Fruit fly (Drosophila melanogaster): ENCODE measurements around the gene Vps16A.

Vps16A gene

dm6 chr3R:9250868-9251267 is 16.0 kb upstream of the Vps16A start (continued):
- TF ChIP-seq CG12219 (GFP tag; optimal IDR thresholded peaks at IDR 0.05) = peak; percentile 20
- peak; percentile 34 for TF ChIP-seq CG18262 (tag; optimal IDR thresholded peaks at IDR 0.05)
- TF ChIP-seq cas (GFP tag; IDR thresholded peaks at IDR 0.05) = no peak
- TF ChIP-seq CG14014 (GFP tag; IDR thresholded peaks at IDR 0.05) = no peak
- TF ChIP-seq btn (GFP tag; optimal IDR thresholded peaks at IDR 0.05) = no peak
- no peak for TF ChIP-seq Vsx1 (GFP tag; optimal IDR thresholded peaks at IDR 0.05)
- TF ChIP-seq B-H1 (GFP tag; IDR thresholded peaks at IDR 0.05) = no peak
- TF ChIP-seq Ptx1 (GFP tag; IDR thresholded peaks at IDR 0.05) = peak; percentile 39
- peak; percentile 27 for TF ChIP-seq CG2875 (GFP tag; optimal IDR thresholded peaks at IDR 0.05)
- TF ChIP-seq esg (GFP tag; conservative IDR thresholded peaks at IDR 0.05) = peak; percentile 19; the same call in 1 of the 2 replicates
- no peak for TF ChIP-seq CG13287 (GFP tag; IDR thresholded peaks at IDR 0.05; ENCODE audit: partially characterized antibody)
- TF ChIP-seq Atf3 (GFP tag; optimal IDR thresholded peaks at IDR 0.05) = peak; percentile 27
- TF ChIP-seq CkIIα-i1 (GFP tag; IDR thresholded peaks at IDR 0.05) = no peak
- peak; percentile 11 for TF ChIP-seq chn (GFP tag; optimal IDR thresholded peaks at IDR 0.05)
- no peak for TF ChIP-seq CG9727 (GFP tag; optimal IDR thresholded peaks at IDR 0.05)
- TF ChIP-seq CG4282 (GFP tag; optimal IDR thresholded peaks at IDR 0.05) = no peak
- TF ChIP-seq phol (tag; optimal IDR thresholded peaks at IDR 0.05) = peak; percentile 31
- no peak for TF ChIP-seq gsb-n (tag; optimal IDR thresholded peaks at IDR 0.05)
- TF ChIP-seq Max (GFP tag; optimal IDR thresholded peaks at IDR 0.05) = no peak
- peak; percentile 39 for TF ChIP-seq CG17829 (tag; optimal IDR thresholded peaks at IDR 0.05)
- peak; percentile 52 for TF ChIP-seq vvl (GFP tag; IDR thresholded peaks at IDR 0.05)
- TF ChIP-seq ara (GFP tag; IDR thresholded peaks at IDR 0.05) = peak; percentile 59; the same call in 1 of the 2 replicates
- TF ChIP-seq cwo (GFP tag; optimal IDR thresholded peaks at IDR 0.05) = no peak
- no peak for TF ChIP-seq CG10959 (GFP tag; IDR thresholded peaks at IDR 0.05)
- TF ChIP-seq exex (tag; optimal IDR thresholded peaks at IDR 0.05) = no peak
- 0 out of 2 replicates have a peak, but pooled peaks have one; percentile 22 for TF ChIP-seq Rfx (GFP tag; IDR thresholded peaks at IDR 0.05)

dm6 chr3R:9251543-9251942 is 15.3 kb upstream of the Vps16A start, which contains the start of gene St2:
Gene St2, plus strand, starts transcription at chr3R:9251843.
- no peak for TF ChIP-seq chinmo (GFP tag; IDR thresholded peaks at IDR 0.05; ENCODE audit: partially characterized antibody)
- no peak for TF ChIP-seq crc (GFP tag; optimal IDR thresholded peaks at IDR 0.05)
- TF ChIP-seq CG8290 (GFP tag; optimal IDR thresholded peaks at IDR 0.05) = no peak
- no peak for TF ChIP-seq CG8290 (tag; optimal IDR thresholded peaks at IDR 0.05)
- TF ChIP-seq ac (GFP tag; optimal IDR thresholded peaks at IDR 0.05) = no peak
- TF ChIP-seq CG10274 (GFP tag; optimal IDR thresholded peaks at IDR 0.05) = no peak
- TF ChIP-seq CG32767 (GFP tag; IDR thresholded peaks at IDR 0.05) = no peak
- TF ChIP-seq CG6175 (GFP tag; IDR thresholded peaks at IDR 0.05) = no peak
- TF ChIP-seq Hey (tag; optimal IDR thresholded peaks at IDR 0.05) = no peak
- no peak for TF ChIP-seq ase (GFP tag; IDR thresholded peaks at IDR 0.05)
- TF ChIP-seq Awh (GFP tag; IDR thresholded peaks at IDR 0.05) = no peak
- TF ChIP-seq cg (GFP tag; optimal IDR thresholded peaks at IDR 0.05) = no peak
- no peak for TF ChIP-seq stc (GFP tag; IDR thresholded peaks at IDR 0.05)
- no peak for TF ChIP-seq CG9215 (GFP tag; IDR thresholded peaks at IDR 0.05)
- no peak for TF ChIP-seq CG16813 (GFP tag; IDR thresholded peaks at IDR 0.05; ENCODE audit: partially characterized antibody)
- no peak for TF ChIP-seq CG3838 (GFP tag; optimal IDR thresholded peaks at IDR 0.05)
- no peak for TF ChIP-seq zfh1 (GFP tag; IDR thresholded peaks at IDR 0.05)
- TF ChIP-seq YL-1 (GFP tag; optimal IDR thresholded peaks at IDR 0.05) = no peak
